Fruit fly (Drosophila melanogaster): Measurements from ENCODE around the gene Tet.

The Tet gene

dm6 chr3L:2748359-2748758, 130.6 kb downstream of the Tet start:
- no peak for TF ChIP-seq Hr78 (GFP tag; optimal IDR thresholded peaks at IDR 0.05)
- no peak for TF ChIP-seq Dif (GFP tag; optimal IDR thresholded peaks at IDR 0.05; ENCODE audit: partially characterized antibody)
- TF ChIP-seq foxo (GFP tag; optimal IDR thresholded peaks at IDR 0.05), result no peak
- no peak for TF ChIP-seq brk (GFP tag; optimal IDR thresholded peaks at IDR 0.05)
- TF ChIP-seq rgr (GFP tag; optimal IDR thresholded peaks at IDR 0.05), result no peak
- TF ChIP-seq CrebA (GFP tag; optimal IDR thresholded peaks at IDR 0.05; ENCODE audit: borderline replicate concordance), result no peak
- no peak for TF ChIP-seq ey (GFP tag; optimal IDR thresholded peaks at IDR 0.05)
- no peak for TF ChIP-seq CG32264 (GFP tag; optimal IDR thresholded peaks at IDR 0.05)
- TF ChIP-seq Jra (GFP tag; optimal IDR thresholded peaks at IDR 0.05), result no peak
- TF ChIP-seq h (GFP tag; optimal IDR thresholded peaks at IDR 0.05), result no peak
- TF ChIP-seq Hnf4 (GFP tag; optimal IDR thresholded peaks at IDR 0.05), result no peak
- TF ChIP-seq Vsx2 (GFP tag; optimal IDR thresholded peaks at IDR 0.05; ENCODE audit: partially characterized antibody), result no peak

dm6 chr3L:2745698-2746410, 133.1 kb downstream of the Tet start:
- TF ChIP-seq Hr78 (GFP tag; optimal IDR thresholded peaks at IDR 0.05), result no peak

dm6 chr3L:2744963-2745362, 134.0 kb downstream of the Tet start:
- no peak for TF ChIP-seq Hr78 (GFP tag; optimal IDR thresholded peaks at IDR 0.05)
- no peak for TF ChIP-seq tai (GFP tag; optimal IDR thresholded peaks at IDR 0.05)
- no peak for TF ChIP-seq Mio (GFP tag; optimal IDR thresholded peaks at IDR 0.05)
- no peak for TF ChIP-seq Myc (optimal IDR thresholded peaks at IDR 0.05)
- no peak for TF ChIP-seq Dif (GFP tag; optimal IDR thresholded peaks at IDR 0.05; ENCODE audit: partially characterized antibody)
- TF ChIP-seq Hnf4 (GFP tag; optimal IDR thresholded peaks at IDR 0.05), result no peak
- TF ChIP-seq rgr (GFP tag; optimal IDR thresholded peaks at IDR 0.05), result no peak
- no peak for TF ChIP-seq CG32264 (GFP tag; optimal IDR thresholded peaks at IDR 0.05)
- TF ChIP-seq Jra (GFP tag; optimal IDR thresholded peaks at IDR 0.05), result no peak
- no peak for TF ChIP-seq lola (GFP tag; optimal IDR thresholded peaks at IDR 0.05)
- no peak for TF ChIP-seq ey (GFP tag; optimal IDR thresholded peaks at IDR 0.05)
- TF ChIP-seq brk (GFP tag; optimal IDR thresholded peaks at IDR 0.05), result no peak
- no peak for TF ChIP-seq h (GFP tag; optimal IDR thresholded peaks at IDR 0.05)
- no peak for TF ChIP-seq CG9705 (GFP tag; optimal IDR thresholded peaks at IDR 0.05)
- TF ChIP-seq GATAd (GFP tag; optimal IDR thresholded peaks at IDR 0.05), result no peak
- TF ChIP-seq sage (GFP tag; optimal IDR thresholded peaks at IDR 0.05), result no peak
- no peak for TF ChIP-seq dl (GFP tag; optimal IDR thresholded peaks at IDR 0.05; ENCODE audit: insufficient read depth in 1 of 2, partially characterized antibody in 2 of 2)
- no peak for TF ChIP-seq OdsH (GFP tag; optimal IDR thresholded peaks at IDR 0.05)

dm6 chr3L:2743755-2744154, 135.2 kb downstream of the Tet start:
- no peak for TF ChIP-seq br (GFP tag; optimal IDR thresholded peaks at IDR 0.05)
- TF ChIP-seq sage (GFP tag; optimal IDR thresholded peaks at IDR 0.05), result no peak
- no peak for TF ChIP-seq CG32264 (GFP tag; optimal IDR thresholded peaks at IDR 0.05)
- no peak for TF ChIP-seq Rel (GFP tag; optimal IDR thresholded peaks at IDR 0.05)
- no peak for TF ChIP-seq Rel (tag; optimal IDR thresholded peaks at IDR 0.05)
- no peak for TF ChIP-seq OdsH (GFP tag; optimal IDR thresholded peaks at IDR 0.05)
- no peak for TF ChIP-seq foxo (GFP tag; optimal IDR thresholded peaks at IDR 0.05)
- TF ChIP-seq Vsx2 (GFP tag; optimal IDR thresholded peaks at IDR 0.05; ENCODE audit: partially characterized antibody), result no peak

- TF ChIP-seq h (GFP tag; optimal IDR thresholded peaks at IDR 0.05), result no peak
- no peak for TF ChIP-seq dsf (GFP tag; optimal IDR thresholded peaks at IDR 0.05; ENCODE audit: borderline replicate concordance)
- no peak for TF ChIP-seq sage (GFP tag; optimal IDR thresholded peaks at IDR 0.05)
- no peak for TF ChIP-seq N (GFP tag; optimal IDR thresholded peaks at IDR 0.05)
- no peak for TF ChIP-seq woc (GFP tag; optimal IDR thresholded peaks at IDR 0.05)
- no peak for TF ChIP-seq Myc (optimal IDR thresholded peaks at IDR 0.05)
- no peak for TF ChIP-seq Dfd (GFP tag; optimal IDR thresholded peaks at IDR 0.05)
- TF ChIP-seq br (GFP tag; optimal IDR thresholded peaks at IDR 0.05), result no peak
Observed at dm6 chr3L:2739450-2739849, 139.5 kb downstream of the Tet start, which contains the start of gene Acp62F. Gene Acp62F (plus strand): TSS chr3L:2739750.

Measured in whole organism, wandering third instar larva.